Fruit fly (Drosophila melanogaster): ENCODE data around the gene sala.

Gene sala

DNA sequence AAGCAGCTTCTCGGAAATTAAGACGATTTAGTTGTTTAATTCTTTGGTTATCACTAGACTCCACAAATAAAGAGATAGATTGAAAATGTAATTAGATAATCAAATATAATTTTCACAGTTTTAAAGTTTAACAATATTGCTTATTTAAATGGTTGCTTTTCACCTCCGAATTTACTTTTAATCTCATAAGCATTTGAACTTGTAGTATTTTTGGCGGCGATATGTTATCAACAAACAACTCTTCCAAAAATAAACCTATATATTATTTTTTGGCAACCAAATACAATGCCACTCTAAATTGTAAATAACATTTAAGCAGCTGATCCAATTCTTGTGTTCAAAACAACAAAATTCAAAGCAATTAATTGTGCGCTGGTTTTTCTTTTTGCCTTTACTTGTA lies at the start of gene sala, which contains the start of gene CG43355:
TSS of gene sala (plus strand) at position 301 of the 400 bp plus-strand sequence.
TSS of gene CG43355 (plus strand) at position 301 of the 400 bp plus-strand sequence.
- no peak for TF ChIP-seq CG8478 (optimal IDR thresholded peaks at IDR 0.05)
- no peak for TF ChIP-seq CTCF (optimal IDR thresholded peaks at IDR 0.05)

DNA sequence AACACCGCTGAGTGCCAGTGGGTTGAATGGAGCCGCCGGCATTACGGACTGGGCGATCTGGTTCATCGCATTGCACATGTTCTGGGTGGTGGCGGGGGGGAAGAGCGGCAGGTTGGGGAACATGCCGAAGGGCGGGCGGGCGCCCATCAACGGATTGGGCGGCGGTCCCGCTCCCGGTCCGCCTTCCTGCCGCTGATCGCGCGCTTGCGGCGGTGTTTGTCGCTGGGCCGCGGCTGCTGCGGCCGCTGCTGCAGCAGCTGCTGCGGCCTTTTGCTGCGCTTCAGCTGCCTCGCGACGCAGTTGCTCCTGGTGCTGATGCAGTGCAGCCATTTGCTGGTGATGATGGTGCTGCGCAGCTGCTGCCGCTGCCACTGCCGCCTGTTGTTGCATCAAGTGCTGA lies 48.0 kb upstream of the sala start:
- TF ChIP-seq CTCF (optimal IDR thresholded peaks at IDR 0.05) (no peak), CG8478 (optimal IDR thresholded peaks at IDR 0.05) (no peak)

DNA sequence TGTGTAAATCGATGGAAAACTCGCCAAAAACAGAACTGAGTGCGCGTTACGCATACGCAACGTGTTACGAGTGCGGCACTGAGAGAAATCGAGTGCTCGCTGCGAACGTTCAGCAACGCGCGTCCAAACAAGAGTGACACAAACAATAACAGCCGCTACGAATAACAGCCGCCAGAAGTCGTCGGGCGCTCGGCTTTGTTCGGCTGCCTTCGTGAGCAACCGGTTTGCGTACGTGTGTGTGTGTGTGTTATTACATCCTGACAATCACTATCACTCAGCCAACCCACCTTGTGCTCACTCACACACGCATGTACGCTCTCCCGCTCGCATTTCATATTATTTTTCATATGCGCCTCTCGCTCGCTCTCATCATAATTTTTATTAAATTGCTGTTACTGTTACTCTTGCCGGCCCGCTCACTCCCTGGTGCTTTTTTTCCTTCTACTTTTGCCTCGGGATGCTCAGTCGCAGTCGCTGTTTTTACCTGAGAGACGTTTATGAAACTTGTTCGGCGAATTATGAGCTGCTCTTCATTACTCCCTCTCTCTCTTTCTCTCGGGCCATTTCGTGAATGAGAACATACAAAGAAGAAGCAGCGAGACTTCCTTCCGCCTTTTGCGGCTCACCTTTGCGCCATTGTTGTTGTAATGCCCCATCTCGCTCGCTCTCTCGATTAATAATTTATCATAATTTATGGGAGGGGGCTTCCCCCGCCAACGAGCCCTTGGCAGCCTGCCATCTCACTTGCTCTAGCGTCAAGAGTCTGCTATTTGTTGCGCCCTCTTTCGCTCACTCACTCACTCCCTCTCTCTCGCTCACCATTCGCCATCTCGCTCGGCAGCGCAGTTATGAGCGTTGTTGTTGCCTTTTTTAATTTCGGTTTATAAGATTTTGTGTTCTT lies 38.8 kb upstream of the sala start, which contains the start of gene salm:
TSS of gene salm (minus strand) at position 136 of the 901 bp plus-strand sequence.
- TF ChIP-seq CTCF (optimal IDR thresholded peaks at IDR 0.05) (peak; percentile 42 to 50), CG8478 (optimal IDR thresholded peaks at IDR 0.05) (no peak)

DNA sequence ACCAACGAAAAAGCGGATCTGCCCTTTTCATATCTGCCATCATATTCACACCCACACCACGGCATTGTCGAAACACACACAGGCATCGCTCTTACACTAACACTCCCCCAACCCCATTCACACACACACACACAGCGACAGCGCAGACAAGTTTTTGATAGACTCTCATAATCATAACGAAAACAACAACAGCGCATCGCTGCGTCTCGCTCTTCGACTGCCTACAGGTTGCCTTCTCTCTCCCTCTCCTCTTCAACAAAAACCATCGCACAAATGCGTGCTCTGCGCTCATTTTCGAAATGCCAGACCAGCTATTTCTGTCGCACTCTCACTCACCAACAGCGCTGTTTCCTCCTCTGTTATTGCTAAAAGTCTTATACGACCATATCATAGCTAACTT lies 36.9 kb upstream of the sala start:
- TF ChIP-seq CG8478 (optimal IDR thresholded peaks at IDR 0.05) = peak; percentile 58
- peak; percentile 37 to 51 for TF ChIP-seq CTCF (optimal IDR thresholded peaks at IDR 0.05)

DNA sequence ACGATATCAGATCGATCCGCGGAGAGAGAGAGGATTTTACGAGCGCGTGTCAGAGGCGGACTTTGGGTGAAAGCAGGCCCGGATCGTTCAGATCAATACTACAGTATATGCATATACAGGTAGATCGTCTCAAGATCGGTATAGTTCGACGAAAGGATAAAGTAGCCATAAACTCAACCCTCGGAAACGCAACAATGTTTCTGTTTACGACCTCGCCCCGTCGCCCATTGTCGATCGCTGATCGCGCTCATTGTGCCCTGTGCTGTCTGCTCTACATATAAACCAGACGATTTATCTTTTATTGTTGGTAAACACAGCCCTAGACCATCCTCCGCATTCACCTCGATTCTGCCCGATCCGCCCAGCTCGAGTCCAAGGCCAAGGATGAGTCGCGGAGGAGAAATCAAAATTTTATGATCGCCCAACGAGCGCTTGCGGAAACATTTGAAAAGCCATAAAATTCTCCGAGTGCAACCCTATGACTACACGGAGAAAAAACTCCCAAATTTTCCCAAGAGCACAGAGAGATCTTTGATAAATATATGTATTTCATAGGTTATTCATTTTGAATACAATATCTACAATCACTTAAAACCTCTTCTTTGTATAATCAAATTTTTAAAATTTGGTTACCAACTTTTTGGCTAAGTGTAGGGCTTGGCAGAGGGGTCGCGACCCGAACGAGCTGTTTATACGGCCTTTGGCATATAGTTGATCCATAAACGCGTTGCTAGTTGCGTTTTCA lies 31.7 kb upstream of the sala start:
- TF ChIP-seq CG8478 (optimal IDR thresholded peaks at IDR 0.05) (no peak), CTCF (optimal IDR thresholded peaks at IDR 0.05) (no peak)

DNA sequence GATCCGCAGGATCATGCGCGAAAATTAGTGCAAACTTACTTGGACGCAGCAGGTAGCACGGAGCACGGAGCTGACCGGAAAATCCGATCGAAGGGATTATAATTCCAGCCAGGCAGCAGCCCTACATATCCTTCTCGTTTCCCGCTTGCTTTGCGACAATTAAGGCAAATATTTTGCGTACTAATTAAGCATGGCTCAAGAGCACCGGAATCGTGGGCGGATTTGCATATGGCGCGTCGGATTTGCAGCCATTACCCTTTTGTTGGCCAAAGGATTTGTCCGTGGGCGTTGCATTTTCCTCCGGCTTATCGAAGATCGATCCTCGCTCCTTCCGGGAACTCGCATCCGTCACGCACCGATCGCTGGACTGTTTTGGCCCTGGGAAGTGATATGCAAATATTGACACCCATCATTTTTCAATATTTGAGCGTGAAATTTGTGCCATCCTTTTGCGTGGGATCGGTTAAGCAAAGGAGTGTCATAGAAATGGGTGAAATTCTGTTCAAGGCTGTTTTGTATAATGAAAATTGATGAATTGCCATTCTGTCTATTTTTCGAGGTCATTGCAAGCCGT lies 28.9 kb upstream of the sala start:
- TF ChIP-seq CTCF (optimal IDR thresholded peaks at IDR 0.05) (no peak), CG8478 (optimal IDR thresholded peaks at IDR 0.05) (no peak)

DNA sequence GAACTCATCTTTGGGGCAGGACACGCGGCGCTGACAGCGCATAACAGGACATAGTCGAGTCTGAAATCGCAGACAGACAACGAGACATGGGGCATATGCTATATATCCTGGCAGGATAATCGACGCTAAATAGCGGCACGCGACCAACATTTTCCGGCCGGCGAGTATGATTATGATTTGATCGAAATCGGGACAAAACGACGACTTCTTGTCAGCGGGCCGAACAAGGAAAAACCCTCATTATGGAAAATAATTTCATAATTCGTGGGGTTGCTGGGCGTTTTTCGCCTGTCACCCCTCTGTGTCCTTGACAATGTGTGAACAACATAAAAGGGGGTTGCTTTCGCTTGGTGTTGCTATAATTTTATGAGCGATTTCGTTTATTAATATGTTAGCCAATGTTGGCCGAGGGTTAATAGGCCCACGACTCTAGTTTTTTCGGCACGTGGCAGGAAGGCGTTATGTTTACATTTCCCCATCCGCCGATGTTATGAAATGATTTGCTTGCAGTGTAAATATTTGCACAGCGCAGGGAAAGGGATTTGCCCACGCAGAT lies 27.8 kb upstream of the sala start:
- TF ChIP-seq CG8478 (optimal IDR thresholded peaks at IDR 0.05) (no peak), CTCF (optimal IDR thresholded peaks at IDR 0.05) (no peak)

DNA sequence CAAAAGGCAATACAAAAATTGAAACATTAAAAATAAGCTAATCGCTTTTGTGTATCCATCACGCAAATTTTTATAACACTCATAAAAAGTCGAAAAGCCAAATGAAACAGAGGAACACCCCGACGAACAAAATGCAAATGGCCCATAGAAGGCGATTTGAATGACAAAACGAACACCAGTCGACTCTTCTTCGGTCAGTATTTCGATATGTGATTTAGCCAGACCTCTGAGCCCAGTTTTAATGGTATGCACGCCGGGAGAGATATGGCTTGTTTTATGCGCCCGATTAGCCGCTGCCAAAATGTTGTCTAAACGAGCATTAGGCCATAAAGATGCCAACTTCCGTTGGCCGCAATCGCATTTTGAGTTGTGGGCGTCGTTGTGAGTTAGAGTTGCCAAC lies 16.4 kb upstream of the sala start:
- TF ChIP-seq CTCF (optimal IDR thresholded peaks at IDR 0.05) (no peak), CG8478 (optimal IDR thresholded peaks at IDR 0.05) (no peak)

DNA sequence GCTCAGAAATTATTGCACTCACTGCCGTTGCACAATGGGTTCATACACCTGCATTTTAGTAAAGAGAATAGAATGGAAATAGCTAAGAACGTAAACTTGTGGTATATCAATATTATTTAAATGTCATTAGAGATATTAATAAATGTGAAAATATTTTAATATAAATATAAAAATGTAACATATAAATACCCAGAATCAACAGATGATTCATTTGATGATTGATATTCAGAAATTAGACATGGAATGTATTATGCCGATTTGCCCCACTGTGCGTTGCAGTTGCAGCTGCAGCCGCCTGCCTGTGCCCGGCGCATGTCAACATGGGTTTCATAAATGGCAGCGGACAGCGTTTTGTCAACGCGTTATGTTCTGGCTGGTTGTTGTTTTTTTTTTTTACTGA lies 14.5 kb upstream of the sala start:
- TF ChIP-seq CG8478 (optimal IDR thresholded peaks at IDR 0.05) (no peak), CTCF (optimal IDR thresholded peaks at IDR 0.05) (no peak)

DNA sequence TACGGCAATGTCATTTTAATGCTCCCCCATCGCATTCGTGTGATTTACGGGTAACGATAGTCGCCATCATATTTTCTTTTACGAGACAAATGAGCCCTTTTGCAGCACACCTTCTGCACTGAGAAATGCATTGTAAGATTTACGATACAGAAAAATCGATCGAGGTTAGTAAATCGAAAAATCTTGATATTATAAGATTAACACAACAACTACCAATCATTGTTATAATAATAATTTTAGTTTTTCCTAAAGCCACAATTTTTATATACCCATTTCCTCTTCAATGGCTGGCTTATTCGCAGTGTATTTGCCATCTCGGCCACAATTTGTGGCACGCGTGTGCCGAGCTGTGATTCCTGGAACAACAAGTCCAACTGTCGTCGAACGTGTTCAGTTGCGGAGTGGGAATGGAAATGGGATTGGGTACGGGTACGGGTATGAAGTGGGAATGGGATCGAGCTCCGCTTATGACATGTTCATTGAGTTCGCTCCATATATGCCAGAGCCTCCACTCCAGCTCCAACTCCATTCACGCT lies 12.5 kb upstream of the sala start:
- TF ChIP-seq CTCF (optimal IDR thresholded peaks at IDR 0.05) = no peak
- no peak for TF ChIP-seq CG8478 (optimal IDR thresholded peaks at IDR 0.05)

DNA sequence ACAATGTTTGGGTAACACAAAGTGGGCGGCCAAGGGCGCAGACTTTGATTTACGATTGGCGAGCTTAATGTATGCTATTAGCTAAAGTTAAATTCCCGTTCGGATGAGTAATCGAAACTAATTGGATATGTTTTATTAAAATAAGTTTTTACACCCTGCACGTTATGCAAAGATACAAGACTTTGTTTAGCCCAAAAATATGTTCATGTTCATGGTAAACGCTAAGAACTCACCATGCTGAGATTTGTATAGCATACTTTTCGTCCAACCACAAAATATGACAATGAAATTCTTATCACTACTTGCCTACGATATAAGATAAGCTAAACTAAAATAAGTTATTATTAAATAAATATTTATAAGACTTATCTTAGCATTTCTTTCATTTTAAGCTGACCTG lies 9.5 kb upstream of the sala start:
- TF ChIP-seq CG8478 (optimal IDR thresholded peaks at IDR 0.05) (no peak), CTCF (optimal IDR thresholded peaks at IDR 0.05) (no peak)

DNA sequence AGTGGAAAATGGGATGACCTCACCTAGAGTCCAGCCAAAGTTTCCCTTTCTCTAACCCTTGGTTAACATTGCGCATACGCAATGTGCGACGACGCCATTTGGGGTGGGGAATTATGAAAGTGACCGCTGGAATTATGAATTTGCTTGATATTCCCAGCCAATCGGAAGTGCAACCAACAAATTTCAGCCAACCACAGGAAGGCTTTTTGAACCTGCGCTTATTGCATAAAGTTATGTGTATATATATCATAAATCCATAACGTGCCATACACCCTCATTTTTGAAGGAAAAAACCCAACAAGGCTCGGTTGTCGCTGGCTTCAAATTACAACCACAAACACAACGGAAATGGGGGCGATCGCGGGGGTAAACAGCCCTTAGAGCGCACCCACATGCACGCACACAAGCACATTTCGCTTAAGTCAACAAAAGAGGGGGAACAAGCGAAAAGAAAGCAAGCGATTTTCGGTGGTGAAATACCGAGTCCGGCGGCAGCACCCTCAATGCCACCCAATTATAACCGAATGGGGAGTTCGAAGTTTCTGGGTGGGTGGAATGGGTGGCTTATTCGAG lies 4.0 kb downstream of the sala start:
- TF ChIP-seq CTCF (optimal IDR thresholded peaks at IDR 0.05) = no peak
- TF ChIP-seq CG8478 (optimal IDR thresholded peaks at IDR 0.05) = no peak

DNA sequence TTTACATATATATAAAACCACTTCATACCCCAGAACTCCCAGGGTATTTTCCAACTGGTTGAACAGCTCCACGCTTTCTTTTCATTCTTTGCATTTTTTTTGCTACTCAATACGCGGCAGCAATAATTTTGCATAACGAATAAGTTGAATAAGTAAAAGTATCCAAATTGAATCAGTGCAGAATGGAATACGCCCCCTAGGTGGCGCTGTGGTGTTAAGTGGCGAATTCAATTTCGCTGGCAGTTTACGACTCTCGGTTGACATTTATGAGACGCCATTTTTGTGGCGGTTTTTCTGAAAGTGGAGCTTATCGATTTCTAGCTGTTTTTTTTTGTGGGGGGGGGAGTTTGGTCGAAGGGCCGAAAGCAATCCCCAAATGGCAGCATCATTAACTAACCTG lies 9.4 kb downstream of the sala start:
- TF ChIP-seq CG8478 (optimal IDR thresholded peaks at IDR 0.05) (no peak), CTCF (optimal IDR thresholded peaks at IDR 0.05) (peak; percentile 66 to 70)

DNA sequence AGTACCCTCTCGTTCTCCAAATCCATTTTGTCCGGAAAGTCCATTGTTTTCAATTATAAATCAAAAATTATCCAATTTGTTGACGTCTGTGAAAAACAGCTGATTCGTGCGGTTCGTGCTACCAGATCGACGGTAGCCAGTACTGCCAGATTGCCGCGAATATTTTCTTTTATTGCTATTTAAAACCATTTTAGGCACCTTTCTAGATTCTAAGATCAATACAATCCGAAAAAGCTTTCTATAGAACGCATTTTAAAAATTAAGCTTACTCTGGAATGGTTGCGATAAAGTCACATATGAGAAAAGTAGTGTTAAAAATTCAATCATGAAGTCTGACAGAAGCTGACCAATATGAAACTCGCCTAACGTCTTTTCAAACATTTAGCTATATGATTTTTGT lies 14.3 kb downstream of the sala start, which contains the start of gene Cog8:
TSS of gene Cog8 (minus strand) at position 110 of the 400 bp plus-strand sequence.
- TF ChIP-seq CTCF (optimal IDR thresholded peaks at IDR 0.05) (peak in 1 of 2 experiments; percentile 5), CG8478 (optimal IDR thresholded peaks at IDR 0.05) (no peak)
